Worm (Caenorhabditis elegans) whole organism, young adult: ENCODE results near the gene tub-1.

ENCODE experiments used
- F39B2.1 ChIP-seq: fragments of 200-800 bp; sonication (Bioruptor generic); IDR thresholded peaks from 2 replicates; pipeline ENCODE4 v1.3.6; 2022; ENCODE audit warnings: missing genetic modification reagents, missing genetic modification characterization, missing compliant biosample characterization
- F52B5.7 ChIP-seq: sonication (generic microtip); optimal IDR thresholded peaks from 2 replicates; lab custom pipeline; 2016; ENCODE audit warnings: mild to moderate bottlenecking, missing genetic modification characterization, missing compliant biosample characterization
- K11D2.4 ChIP-seq: fragments of 200-800 bp; sonication (Bioruptor generic); IDR thresholded peaks from 2 replicates; pipeline ENCODE4 v1.3.6; 2022; ENCODE audit warnings: missing genetic modification reagents, missing genetic modification characterization, missing compliant biosample characterization
- K12H6.12 ChIP-seq: fragments of 200-800 bp; sonication (Bioruptor generic); optimal IDR thresholded peaks from 2 replicates; lab custom pipeline; 2018; ENCODE audit warnings: mild to moderate bottlenecking, missing genetic modification characterization, missing compliant biosample characterization
- ama-1 ChIP-seq, 3 experiments: fragments of 150-350 bp in 1 of 3; sonication (generic microtip) in 2 of 3; optimal IDR thresholded peaks; 2 replicates each; lab custom pipeline; 2014 to 2018; ENCODE audit warnings: missing biosample characterization in 2 of 3, missing genetic modification characterization in 2 of 3, missing genetic modification reagents in 2 of 3
- him-1 ChIP-seq: sonication (generic microtip); optimal IDR thresholded peaks from 2 replicates; lab custom pipeline; 2016; ENCODE audit warnings: missing genotype, missing genetic modification reagents, missing genetic modification characterization, missing compliant biosample characterization
- madf-3 ChIP-seq: fragments of 200-800 bp; sonication (Bioruptor generic); IDR thresholded peaks from 2 replicates; pipeline ENCODE4 v1.3.6; 2022; ENCODE audit warnings: missing genetic modification reagents, missing genetic modification characterization, missing compliant biosample characterization
- nhr-90 ChIP-seq: sonication (generic microtip); optimal IDR thresholded peaks from 2 replicates; lab custom pipeline; 2016; ENCODE audit warnings: missing genotype, mild to moderate bottlenecking, missing genetic modification characterization, missing compliant biosample characterization
- rcor-1 ChIP-seq: fragments of 200-800 bp; sonication (Bioruptor generic); IDR thresholded peaks from 2 replicates; pipeline ENCODE4 v1.3.6; 2022; ENCODE audit warnings: missing genetic modification reagents, missing genetic modification characterization, missing compliant biosample characterization
- sea-2 ChIP-seq: fragments of 200-800 bp; sonication (Bioruptor generic); IDR thresholded peaks from 2 replicates; pipeline ENCODE4 v1.3.6; 2022; ENCODE audit warnings: missing genetic modification characterization, missing compliant biosample characterization
- snpc-4 ChIP-seq, 5 experiments: fragments of 150-350 bp in 1 of 5; sonication (generic microtip) in 4 of 5; optimal IDR thresholded peaks; 2 replicates each; lab custom pipeline; 2014 to 2018; ENCODE audit warnings: missing genetic modification characterization in 5 of 5, missing biosample characterization in 3 of 5, antibody characterized with exemption in 2 of 5, mild to moderate bottlenecking in 2 of 5, missing compliant biosample characterization in 2 of 5, missing genotype in 2 of 5, moderate library complexity in 2 of 5, missing genetic modification reagents in 1 of 5
- unc-62 ChIP-seq: fragments of 150-350 bp; optimal IDR thresholded peaks from 2 replicates; lab custom pipeline; 2014; ENCODE audit warnings: missing biosample characterization, missing genetic modification reagents, missing genetic modification characterization

DNA sequence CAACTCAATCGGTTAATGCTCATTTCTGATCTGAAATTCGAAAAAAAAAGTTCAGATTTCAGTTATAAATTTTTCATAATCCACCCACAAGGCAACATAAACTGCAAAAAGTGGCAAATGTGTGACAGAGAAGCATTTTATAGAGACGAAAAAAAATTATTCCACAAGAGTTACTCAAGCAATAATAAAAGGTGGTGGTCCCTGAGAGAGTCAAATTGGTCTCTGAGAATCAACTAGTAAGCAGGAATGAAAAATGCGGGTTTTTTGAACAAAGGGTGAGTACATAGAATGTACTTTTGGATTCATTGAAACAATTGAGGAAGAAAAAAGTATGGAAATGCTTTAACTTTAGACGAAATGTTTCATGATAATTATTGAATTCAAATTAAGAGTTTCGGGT lies 13.6 kb upstream of the tub-1 start, which contains the start of gene T05C12.11:
- TF ChIP-seq nhr-90 (no peak), rcor-1 (GFP tag; lab: Robert Waterston, UW) (no peak), sea-2 (GFP tag; lab: Robert Waterston, UW) (no peak), unc-62 (GFP tag; lab: Kevin White, UChicago) (no peak), F39B2.1 (GFP tag; lab: Robert Waterston, UW) (no peak), snpc-4 (GFP tag; optimal IDR thresholded peaks at IDR 0.05; lab: Kevin White, UChicago) (no peak), snpc-4 (tag; optimal IDR thresholded peaks at IDR 0.05; lab: Kevin White, UChicago) (no peak), F52B5.7 (no peak), madf-3 (GFP tag; lab: Robert Waterston, UW) (no peak), K11D2.4 (GFP tag; lab: Robert Waterston, UW) (no peak), him-1 (tag; lab: Kevin White, UChicago) (no peak), K12H6.12 (tag; lab: Kevin White, UChicago) (no peak), ama-1 (optimal IDR thresholded peaks at IDR 0.05; lab: Kevin White, UChicago) (no peak), ama-1 (GFP tag; optimal IDR thresholded peaks at IDR 0.05; lab: Kevin White, UChicago) (no peak)
